Worm (Caenorhabditis elegans): ENCODE data around the gene nlp-23.
A peak's percentile ranks its signal among the peaks of the same experiment; 100 is the strongest.

nlp-23 gene

DNA sequence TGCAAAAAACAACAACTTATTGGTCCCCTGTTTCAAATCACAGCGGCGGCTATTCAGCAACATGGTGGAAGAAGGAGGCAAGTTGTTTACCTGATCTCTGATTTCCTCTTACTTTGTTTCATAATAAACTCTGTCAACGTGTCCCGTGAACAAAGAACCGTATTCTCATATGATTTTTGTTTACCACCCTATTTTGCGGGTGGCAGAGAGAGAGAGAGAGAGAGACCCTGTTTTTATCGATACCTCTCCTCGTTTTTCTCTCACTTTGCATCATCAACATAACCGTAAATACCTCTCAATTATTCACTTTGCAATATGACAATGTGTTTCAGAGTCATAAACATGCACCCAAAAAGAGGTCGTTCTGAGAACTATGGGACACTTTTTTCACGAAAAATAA is 25.3 kb downstream of the nlp-23 start:
- TF ChIP-seq set-16 (GFP tag; IDR thresholded peaks at IDR 0.05) (no peak), spr-1 (tag; optimal IDR thresholded peaks at IDR 0.05) (no peak), ceh-28 (tag; optimal IDR thresholded peaks at IDR 0.05) (no peak), zip-2 (tag; optimal IDR thresholded peaks at IDR 0.05) (no peak), hlh-30 (tag; optimal IDR thresholded peaks at IDR 0.05; ENCODE audit: insufficient read depth) (peak; percentile 53), Y5F2A.4 (GFP tag; optimal IDR thresholded peaks at IDR 0.05) (no peak), nhr-11 (tag; optimal IDR thresholded peaks at IDR 0.05) (no peak), hif-1 (tag; optimal IDR thresholded peaks at IDR 0.05) (no peak), daf-16 (GFP tag; optimal IDR thresholded peaks at IDR 0.05) (no peak), daf-16 (tag; optimal IDR thresholded peaks at IDR 0.05) (peak; percentile 99), aha-1 (tag) (peak; percentile 34), nhr-111 (GFP tag; optimal IDR thresholded peaks at IDR 0.05) (no peak), F26F4.8 (GFP tag; conservative IDR thresholded peaks at IDR 0.05) (no peak), nhr-28 (tag; optimal IDR thresholded peaks at IDR 0.05) (peak; percentile 59), dve-1 (tag; optimal IDR thresholded peaks at IDR 0.05; ENCODE audit: insufficient read depth) (peak; percentile 8), nhr-25 (tag; optimal IDR thresholded peaks at IDR 0.05; ENCODE audit: borderline replicate concordance, insufficient read depth) (no peak), nhr-77 (tag; optimal IDR thresholded peaks at IDR 0.05) (peak; percentile 30), mes-2 (tag; optimal IDR thresholded peaks at IDR 0.05; ENCODE audit: poor library complexity, severe bottlenecking) (no peak)

DNA sequence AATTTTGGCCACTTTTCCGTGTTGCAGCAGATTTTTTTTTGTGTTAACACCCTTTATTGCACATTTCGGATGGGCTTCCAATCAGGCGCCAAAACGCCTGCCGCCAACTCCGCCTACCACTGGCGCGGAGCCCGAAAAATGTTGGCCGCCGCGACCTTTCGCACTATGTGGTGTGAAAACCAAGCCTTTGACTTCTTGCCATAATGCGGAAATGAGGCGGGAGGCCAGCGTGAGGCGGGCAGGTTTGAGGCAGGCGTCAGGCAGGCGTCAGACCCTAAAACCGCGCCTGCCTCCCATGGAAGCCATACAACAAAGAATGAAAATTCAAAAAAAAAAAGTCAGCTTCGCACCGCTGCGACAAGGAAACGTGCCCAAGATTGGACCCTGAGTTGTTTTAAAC is 25.9 kb downstream of the nlp-23 start:
- 0 out of 2 replicates have a peak, but pooled peaks have one; percentile 18 for TF ChIP-seq egl-43 (GFP tag; IDR thresholded peaks at IDR 0.05)
- TF ChIP-seq ceh-82 (tag; optimal IDR thresholded peaks at IDR 0.05), result no peak
- peak; percentile 73 for TF ChIP-seq set-16 (GFP tag; IDR thresholded peaks at IDR 0.05)
- no peak for TF ChIP-seq pqm-1 (tag; optimal IDR thresholded peaks at IDR 0.05)
- no peak for TF ChIP-seq nhr-48 (tag; optimal IDR thresholded peaks at IDR 0.05)
- no peak for TF ChIP-seq fkh-10 (GFP tag; optimal IDR thresholded peaks at IDR 0.05)
- TF ChIP-seq Y48G9A.11 (GFP tag; IDR thresholded peaks at IDR 0.05), result no peak
- TF ChIP-seq nhr-28 (tag; optimal IDR thresholded peaks at IDR 0.05), result no peak
- TF ChIP-seq lir-3 (tag; optimal IDR thresholded peaks at IDR 0.05), result no peak
- TF ChIP-seq aha-1 (tag), result peak; percentile 14

DNA sequence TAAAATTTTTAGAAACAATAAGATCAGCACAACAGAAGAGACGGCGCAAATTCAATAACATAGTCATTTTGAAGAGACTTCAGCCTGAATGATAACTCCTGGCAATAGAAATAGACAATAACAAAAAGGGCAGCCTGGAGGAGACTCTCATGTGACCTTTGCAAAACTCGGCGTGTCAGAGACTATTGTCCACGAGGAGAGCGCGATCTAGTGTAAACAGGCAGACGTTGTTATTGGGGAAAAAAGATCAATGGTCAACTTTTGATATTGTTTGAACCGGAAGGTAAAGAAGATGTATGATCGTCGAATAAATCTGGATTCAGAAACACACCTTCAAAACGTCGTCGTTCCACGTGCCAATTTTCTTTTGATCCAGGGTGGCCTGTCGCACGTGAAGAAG is 26.6 kb downstream of the nlp-23 start:
- TF ChIP-seq pha-4 (GFP tag; IDR thresholded peaks at IDR 0.05) (no peak), pha-4 (tag; optimal IDR thresholded peaks at IDR 0.05) (peak; percentile 60), arid-1 (GFP tag; conservative IDR thresholded peaks at IDR 0.05) (no peak), nhr-28 (tag; optimal IDR thresholded peaks at IDR 0.05) (peak; percentile 75), nhr-77 (tag; optimal IDR thresholded peaks at IDR 0.05) (no peak), hmg-1.1 (GFP tag; IDR thresholded peaks at IDR 0.05) (0 out of 2 replicates have a peak, but pooled peaks have one; percentile 15), hlh-11 (tag; optimal IDR thresholded peaks at IDR 0.05) (peak; percentile 56), daf-16 (GFP tag; optimal IDR thresholded peaks at IDR 0.05) (peak in 1 of 2 experiments; percentile 97), daf-16 (tag; optimal IDR thresholded peaks at IDR 0.05) (peak; percentile 89), nhr-11 (tag; optimal IDR thresholded peaks at IDR 0.05) (peak; percentile 0), mdl-1 (tag; optimal IDR thresholded peaks at IDR 0.05) (peak in 1 of 2 experiments; percentile 74), nhr-102 (tag; optimal IDR thresholded peaks at IDR 0.05) (no peak), dmd-6 (GFP tag; IDR thresholded peaks at IDR 0.05) (peak; percentile 27; the same call in 1 of the 2 replicates), aha-1 (tag) (peak; percentile 66), hlh-30 (tag; optimal IDR thresholded peaks at IDR 0.05; ENCODE audit: insufficient read depth) (peak; percentile 84), nhr-6 (tag; optimal IDR thresholded peaks at IDR 0.05) (no peak)

DNA sequence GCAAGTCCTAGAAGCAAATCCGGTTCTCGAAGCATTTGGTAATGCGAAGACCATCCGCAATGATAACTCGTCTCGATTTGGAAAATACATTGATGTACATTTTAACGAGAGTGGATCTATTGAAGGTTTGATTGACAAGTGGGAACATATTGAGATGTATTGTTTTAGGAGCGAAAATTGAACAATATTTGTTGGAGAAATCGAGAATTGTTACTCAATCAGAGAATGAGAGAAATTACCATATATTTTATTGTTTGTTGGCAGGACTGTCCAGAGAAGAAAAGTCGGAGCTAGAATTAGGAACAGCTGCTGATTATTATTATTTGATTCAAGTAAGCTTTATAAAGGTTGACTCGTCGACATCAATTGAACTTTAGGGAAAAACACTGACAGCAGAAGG is 38.3 kb downstream of the nlp-23 start:
- TF ChIP-seq mdt-29 (GFP tag; IDR thresholded peaks at IDR 0.05) (no peak), aha-1 (tag) (peak; percentile 96)
